Fruit fly (Drosophila melanogaster): Measurements from ENCODE around the gene CG3430.

CG3430 gene

dm6 chr2L:6967422-6968012 is 10.7 kb downstream of the CG3430 start, which contains the start of gene Sumo (continued):
- peak; percentile 43 for TF ChIP-seq CG9797 (GFP tag; optimal IDR thresholded peaks at IDR 0.05)
- TF ChIP-seq tna (GFP tag; IDR thresholded peaks at IDR 0.05; ENCODE audit: partially characterized antibody) = peak; percentile 98
- peak; percentile 66 for TF ChIP-seq CG1603 (tag; optimal IDR thresholded peaks at IDR 0.05)
- TF ChIP-seq Pdp1 (GFP tag; optimal IDR thresholded peaks at IDR 0.05) = no peak
- TF ChIP-seq Jarid2 (GFP tag; optimal IDR thresholded peaks at IDR 0.05) = peak; percentile 35
- peak; percentile 33 for TF ChIP-seq CG2678 (tag; optimal IDR thresholded peaks at IDR 0.05)
- TF ChIP-seq bcd (GFP tag; optimal IDR thresholded peaks at IDR 0.05) = peak; percentile 11
- peak; percentile 81 for TF ChIP-seq MESR4 (GFP tag; optimal IDR thresholded peaks at IDR 0.05)
- TF ChIP-seq tup (GFP tag; optimal IDR thresholded peaks at IDR 0.05) = no peak
- no peak for TF ChIP-seq CG1647 (GFP tag; optimal IDR thresholded peaks at IDR 0.05)
- no peak for TF ChIP-seq Nf-YA (GFP tag; IDR thresholded peaks at IDR 0.05)
- no peak for TF ChIP-seq da (GFP tag; optimal IDR thresholded peaks at IDR 0.05)
- TF ChIP-seq CG6854 (GFP tag; optimal IDR thresholded peaks at IDR 0.05) = no peak
- TF ChIP-seq CG12155 (GFP tag; optimal IDR thresholded peaks at IDR 0.05) = peak; percentile 21
- no peak for TF ChIP-seq Xrp1 (GFP tag; IDR thresholded peaks at IDR 0.05)
- no peak for TF ChIP-seq Atf-2 (GFP tag; optimal IDR thresholded peaks at IDR 0.05)
- TF ChIP-seq BEAF-32 (GFP tag; optimal IDR thresholded peaks at IDR 0.05) = peak; percentile 98
- TF ChIP-seq Abd-B (GFP tag; optimal IDR thresholded peaks at IDR 0.05) = peak; percentile 73
- TF ChIP-seq dmrt99B (tag; optimal IDR thresholded peaks at IDR 0.05) = no peak
- no peak for TF ChIP-seq emc (GFP tag; optimal IDR thresholded peaks at IDR 0.05)
- TF ChIP-seq lmd (GFP tag; IDR thresholded peaks at IDR 0.05) = no peak; the same call in 1 of the 2 replicates
- TF ChIP-seq CG10959 (GFP tag; IDR thresholded peaks at IDR 0.05) = no peak
- TF ChIP-seq pan (optimal IDR thresholded peaks at IDR 0.05) = no peak
- TF ChIP-seq pan (GFP tag; optimal IDR thresholded peaks at IDR 0.05 in 1 of 2, IDR thresholded peaks at IDR 0.05 in 1 of 2) = peak in 1 of 2 experiments; percentile 43
- TF ChIP-seq CG18599 (GFP tag; optimal IDR thresholded peaks at IDR 0.05) = no peak
- no peak; the same call in 1 of the 3 replicates for TF ChIP-seq CG17361 (GFP tag; IDR thresholded peaks at IDR 0.05)
- peak; percentile 16; the same call in 1 of the 3 replicates for TF ChIP-seq CG11560 (tag; IDR thresholded peaks at IDR 0.05)
- no peak for TF ChIP-seq CG4404 (GFP tag; IDR thresholded peaks at IDR 0.05)
- no peak for TF ChIP-seq CG43689 (GFP tag; IDR thresholded peaks at IDR 0.05)
- no peak for TF ChIP-seq psq (GFP tag; optimal IDR thresholded peaks at IDR 0.05)
- peak; percentile 27 for TF ChIP-seq CG9817 (tag; optimal IDR thresholded peaks at IDR 0.05)
- no peak for TF ChIP-seq lilli (GFP tag; optimal IDR thresholded peaks at IDR 0.05)
- TF ChIP-seq Camta (GFP tag; optimal IDR thresholded peaks at IDR 0.05) = no peak
- TF ChIP-seq ken (GFP tag; IDR thresholded peaks at IDR 0.05) = peak; percentile 16; the same call in 1 of the 3 replicates
- no peak for TF ChIP-seq CG5245 (GFP tag; optimal IDR thresholded peaks at IDR 0.05)
- TF ChIP-seq chn (GFP tag; optimal IDR thresholded peaks at IDR 0.05) = no peak
- peak; percentile 86 for TF ChIP-seq CG31441 (GFP tag; IDR thresholded peaks at IDR 0.05)
- no peak for TF ChIP-seq D (optimal IDR thresholded peaks at IDR 0.05)
- no peak for TF ChIP-seq D (GFP tag; optimal IDR thresholded peaks at IDR 0.05)
- TF ChIP-seq abd-A (tag; optimal IDR thresholded peaks at IDR 0.05) = no peak
- no peak for TF ChIP-seq tin (GFP tag; optimal IDR thresholded peaks at IDR 0.05)
- no peak for TF ChIP-seq maf-S (GFP tag; optimal IDR thresholded peaks at IDR 0.05)
- no peak for TF ChIP-seq Oaz (GFP tag; IDR thresholded peaks at IDR 0.05)
- no peak for TF ChIP-seq Hr78 (GFP tag; optimal IDR thresholded peaks at IDR 0.05)
- TF ChIP-seq Dip3 (GFP tag; optimal IDR thresholded peaks at IDR 0.05) = no peak
- no peak for TF ChIP-seq onecut (GFP tag; IDR thresholded peaks at IDR 0.05)
- TF ChIP-seq ac (GFP tag; optimal IDR thresholded peaks at IDR 0.05) = no peak
- TF ChIP-seq HmgD (GFP tag; optimal IDR thresholded peaks at IDR 0.05) = no peak
- TF ChIP-seq CG15514 (GFP tag; optimal IDR thresholded peaks at IDR 0.05) = peak; percentile 21
- TF ChIP-seq shn (GFP tag; optimal IDR thresholded peaks at IDR 0.05) = no peak
- TF ChIP-seq bsh (GFP tag; optimal IDR thresholded peaks at IDR 0.05) = no peak

Measured in whole organism, embryonic.